Fruit fly (Drosophila melanogaster) whole organism, embryonic: ENCODE results near the gene cv-c.

Source experiments
- Ada2b ChIP-seq: fragments of 200-800 bp; sonication (Bioruptor generic); IDR thresholded peaks from 2 replicates; pipeline ENCODE4 v1.3.6; 2022; ENCODE audit warnings: missing biosample characterization, missing genetic modification characterization
- Bgb ChIP-seq: fragments of 200-800 bp; sonication (Bioruptor generic); IDR thresholded peaks from 2 replicates; pipeline ENCODE4 v1.3.6; 2022; ENCODE audit warnings: missing biosample characterization, missing genetic modification characterization; ENCODE audit not compliant: partially characterized antibody
- CG1024 ChIP-seq: fragments of 200-800 bp; sonication (Bioruptor generic); IDR thresholded peaks from 2 replicates; pipeline ENCODE4 v1.3.6; 2022; ENCODE audit warnings: missing biosample characterization, missing genetic modification characterization
- CG10274 ChIP-seq: fragments of 200-800 bp; sonication (Bioruptor generic); optimal IDR thresholded peaks from 3 replicates; lab custom pipeline; 2017; ENCODE audit warnings: missing biosample characterization, mild to moderate bottlenecking, missing genetic modification characterization
- CG11560 ChIP-seq: fragments of 200-800 bp; sonication (Bioruptor generic); IDR thresholded peaks from 3 replicates; pipeline ENCODE4 v1.3.6; 2022; ENCODE audit warnings: missing biosample characterization, missing genetic modification characterization
- CG13624 ChIP-seq: fragments of 200-800 bp; sonication (Bioruptor generic); optimal IDR thresholded peaks from 2 replicates; lab custom pipeline; 2016; ENCODE audit warnings: missing biosample characterization, missing genetic modification characterization
- CG13894 ChIP-seq: fragments of 200-800 bp; sonication (Bioruptor generic); optimal IDR thresholded peaks from 3 replicates; lab custom pipeline; 2018; ENCODE audit warnings: missing biosample characterization, mild to moderate bottlenecking, missing genetic modification characterization, moderate library complexity
- CG14860 ChIP-seq: fragments of 200-800 bp; sonication (Bioruptor generic); IDR thresholded peaks from 3 replicates; pipeline ENCODE4 v1.3.6; 2022; ENCODE audit warnings: missing biosample characterization, missing genetic modification characterization; ENCODE audit not compliant: partially characterized antibody
- CG17328 ChIP-seq: fragments of 200-800 bp; sonication (Bioruptor generic); IDR thresholded peaks from 2 replicates; pipeline ENCODE4 v1.3.6; 2022; ENCODE audit warnings: missing biosample characterization, missing genetic modification characterization
- CG32532 ChIP-seq: fragments of 200-800 bp; sonication (Bioruptor generic); IDR thresholded peaks from 2 replicates; pipeline ENCODE4 v1.3.6; 2022; ENCODE audit warnings: missing biosample characterization, missing genetic modification characterization
- CG4360 ChIP-seq: fragments of 200-800 bp; sonication (Bioruptor generic); IDR thresholded peaks from 2 replicates; pipeline ENCODE4 v1.3.6; 2022; ENCODE audit warnings: missing biosample characterization, missing genetic modification characterization
- CG4707 ChIP-seq: fragments of 200-800 bp; sonication (Bioruptor generic); optimal IDR thresholded peaks from 2 replicates; lab custom pipeline; 2018; ENCODE audit warnings: missing biosample characterization, mild to moderate bottlenecking, missing genetic modification characterization, moderate library complexity
- CG4730 ChIP-seq: fragments of 200-800 bp; sonication (Bioruptor generic); IDR thresholded peaks from 2 replicates; pipeline ENCODE4 v1.3.6; 2022; ENCODE audit warnings: missing biosample characterization, missing genetic modification characterization
- CG5953 ChIP-seq: fragments of 200-800 bp; sonication (Bioruptor generic); IDR thresholded peaks from 2 replicates; pipeline ENCODE4 v1.3.6; 2022; ENCODE audit warnings: missing biosample characterization, missing genetic modification characterization
- CG6765 ChIP-seq: fragments of 200-800 bp; sonication (Bioruptor generic); optimal IDR thresholded peaks from 3 replicates; lab custom pipeline; 2017; ENCODE audit warnings: missing biosample characterization, mild to moderate bottlenecking, missing genetic modification characterization
- CG6791 ChIP-seq: fragments of 200-800 bp; sonication (Bioruptor generic); IDR thresholded peaks from 3 replicates; pipeline ENCODE4 v1.3.6; 2022; ENCODE audit warnings: missing biosample characterization, missing genetic modification characterization; ENCODE audit not compliant: partially characterized antibody
- CG7271 ChIP-seq: fragments of 200-800 bp; sonication (Bioruptor generic); optimal IDR thresholded peaks from 2 replicates; lab custom pipeline; 2018; ENCODE audit warnings: missing biosample characterization, mild to moderate bottlenecking, missing genetic modification characterization, moderate library complexity
- Dll ChIP-seq: fragments of 200-800 bp; sonication (Bioruptor generic); IDR thresholded peaks from 4 replicates; pipeline ENCODE4 v1.3.6; 2022; ENCODE audit warnings: missing biosample characterization, missing genetic modification characterization; ENCODE audit not compliant: partially characterized antibody
- E2f2 ChIP-seq: fragments of 200-800 bp; sonication (Bioruptor generic); IDR thresholded peaks from 2 replicates; pipeline ENCODE4 v1.3.6; 2022; ENCODE audit warnings: missing biosample characterization, missing genetic modification characterization
- ERR ChIP-seq: fragments of 200-800 bp; sonication (Bioruptor generic); optimal IDR thresholded peaks from 2 replicates; lab custom pipeline; 2016; ENCODE audit warnings: missing biosample characterization, missing genetic modification characterization
- Ets97D ChIP-seq: fragments of 200-800 bp; sonication (Bioruptor generic); optimal IDR thresholded peaks from 3 replicates; lab custom pipeline; 2016; ENCODE audit warnings: missing biosample characterization, missing genetic modification characterization
- Hr39 ChIP-seq: fragments of >200 bp; optimal IDR thresholded peaks from 2 replicates; lab custom pipeline; 2017
- MBD-R2 ChIP-seq: fragments of 200-800 bp; sonication (Bioruptor generic); IDR thresholded peaks from 2 replicates; pipeline ENCODE4 v1.3.6; 2022; ENCODE audit warnings: missing biosample characterization, missing genetic modification characterization
- Mrtf ChIP-seq: fragments of 200-800 bp; sonication (Bioruptor generic); IDR thresholded peaks from 3 replicates; pipeline ENCODE4 v1.3.6; 2022; ENCODE audit warnings: missing biosample characterization, missing genetic modification characterization
- Nf-YB ChIP-seq: fragments of 200-800 bp; sonication (Bioruptor generic); optimal IDR thresholded peaks from 3 replicates; lab custom pipeline; 2019; ENCODE audit warnings: missing biosample characterization, mild to moderate bottlenecking, missing genetic modification characterization, moderate library complexity
- Oaz ChIP-seq: fragments of 200-800 bp; sonication (Bioruptor generic); IDR thresholded peaks from 2 replicates; pipeline ENCODE4 v1.3.6; 2022; ENCODE audit warnings: missing biosample characterization, missing genetic modification characterization
- Oli ChIP-seq: fragments of 200-800 bp; sonication (Bioruptor generic); optimal IDR thresholded peaks from 2 replicates; lab custom pipeline; 2018; ENCODE audit warnings: missing biosample characterization, mild to moderate bottlenecking, missing genetic modification characterization, moderate library complexity
- Pdp1 ChIP-seq, 2 experiments: fragments of 200-800 bp; sonication (Bioruptor generic); optimal IDR thresholded peaks; 3 replicates each; lab custom pipeline; 2016; ENCODE audit warnings: missing biosample characterization in 2 of 2, missing genetic modification characterization in 2 of 2, mild to moderate bottlenecking in 1 of 2, moderate library complexity in 1 of 2
- abd-A ChIP-seq: fragments of 200-800 bp; sonication (Bioruptor generic); optimal IDR thresholded peaks from 3 replicates; lab custom pipeline; 2019; ENCODE audit warnings: missing biosample characterization, mild to moderate bottlenecking, missing genetic modification characterization, moderate library complexity
- bowl ChIP-seq: fragments of 200-800 bp; sonication (Bioruptor generic); IDR thresholded peaks from 2 replicates; pipeline ENCODE4 v1.3.6; 2022; ENCODE audit warnings: missing biosample characterization, missing genetic modification characterization
- cas ChIP-seq: fragments of 200-800 bp; sonication (Bioruptor generic); IDR thresholded peaks from 2 replicates; pipeline ENCODE4 v1.3.6; 2022; ENCODE audit warnings: missing biosample characterization, missing genetic modification characterization
- cg ChIP-seq: fragments of 200-800 bp; sonication (Bioruptor generic); optimal IDR thresholded peaks from 3 replicates; lab custom pipeline; 2019; ENCODE audit warnings: missing biosample characterization, mild to moderate bottlenecking, missing genetic modification characterization, moderate library complexity
- crol ChIP-seq: fragments of 200-800 bp; sonication (Bioruptor generic); IDR thresholded peaks from 2 replicates; pipeline ENCODE4 v1.3.6; 2022; ENCODE audit warnings: missing biosample characterization, missing genetic modification characterization
- disco-r ChIP-seq: fragments of 200-800 bp; sonication (Bioruptor generic); optimal IDR thresholded peaks from 2 replicates; lab custom pipeline; 2016; ENCODE audit warnings: missing biosample characterization, missing genetic modification characterization
- eve ChIP-seq, 2 experiments: fragments of >200 bp; optimal IDR thresholded peaks; 2 replicates each; lab custom pipeline; 2017; ENCODE audit warnings: missing biosample characterization in 2 of 2, missing genetic modification characterization in 2 of 2
- her ChIP-seq: fragments of 200-800 bp; sonication (Bioruptor generic); optimal IDR thresholded peaks from 2 replicates; lab custom pipeline; 2016; ENCODE audit warnings: missing biosample characterization, missing genetic modification characterization
- knrl ChIP-seq: fragments of 200-800 bp; sonication (Bioruptor generic); IDR thresholded peaks from 3 replicates; pipeline ENCODE4 v1.3.6; 2022; ENCODE audit warnings: missing biosample characterization, missing genetic modification characterization; ENCODE audit not compliant: partially characterized antibody
- lilli ChIP-seq: fragments of 200-800 bp; sonication (Bioruptor generic); optimal IDR thresholded peaks from 3 replicates; lab custom pipeline; 2016; ENCODE audit warnings: missing biosample characterization, missing genetic modification characterization
- lmd ChIP-seq: fragments of 200-800 bp; sonication (Bioruptor generic); IDR thresholded peaks from 2 replicates; pipeline ENCODE4 v1.3.6; 2022; ENCODE audit warnings: missing biosample characterization, missing genetic modification characterization
- pb ChIP-seq: fragments of 200-800 bp; sonication (Bioruptor generic); optimal IDR thresholded peaks from 3 replicates; lab custom pipeline; 2016; ENCODE audit warnings: missing biosample characterization, missing genetic modification characterization
- prd ChIP-seq, 3 experiments: fragments of >200 bp in 2 of 3; fragments of 200-800 bp in 1 of 3; sonication (Bioruptor generic) in 1 of 3; optimal IDR thresholded peaks in 2 of 3; IDR thresholded peaks in 1 of 3; 2 replicates in 2 of 3; 3 replicates in 1 of 3; pipeline versions ENCODE4 v1.3.6 to Lab custom; 2017 to 2022; ENCODE audit warnings: missing biosample characterization in 1 of 3, missing genetic modification characterization in 1 of 3
- run ChIP-seq: fragments of 200-800 bp; sonication (Bioruptor generic); optimal IDR thresholded peaks from 3 replicates; lab custom pipeline; 2018; ENCODE audit warnings: missing biosample characterization, mild to moderate bottlenecking, missing genetic modification characterization
- salm ChIP-seq: fragments of 200-800 bp; sonication (Bioruptor generic); optimal IDR thresholded peaks from 2 replicates; lab custom pipeline; 2018; ENCODE audit warnings: missing biosample characterization, mild to moderate bottlenecking, missing genetic modification characterization
- scrt ChIP-seq: fragments of 200-800 bp; sonication (Bioruptor generic); optimal IDR thresholded peaks from 2 replicates; lab custom pipeline; 2018; ENCODE audit warnings: missing biosample characterization, mild to moderate bottlenecking, missing genetic modification characterization, moderate library complexity
- sd ChIP-seq: fragments of 200-800 bp; sonication (Bioruptor generic); optimal IDR thresholded peaks from 3 replicates; lab custom pipeline; 2018; ENCODE audit warnings: missing biosample characterization, mild to moderate bottlenecking, missing genetic modification characterization, moderate library complexity
- sens-2 ChIP-seq: fragments of 200-800 bp; sonication (Bioruptor generic); IDR thresholded peaks from 2 replicates; pipeline ENCODE4 v1.3.6; 2022; ENCODE audit warnings: missing biosample characterization, missing genetic modification characterization
- unpg ChIP-seq: fragments of 200-800 bp; sonication (Bioruptor generic); optimal IDR thresholded peaks from 3 replicates; lab custom pipeline; 2018; ENCODE audit warnings: missing biosample characterization, mild to moderate bottlenecking, missing genetic modification characterization, moderate library complexity
- wor ChIP-seq: fragments of 200-800 bp; sonication (Bioruptor generic); IDR thresholded peaks from 2 replicates; pipeline ENCODE4 v1.3.6; 2022; ENCODE audit warnings: missing biosample characterization, missing genetic modification characterization
- zfh2 ChIP-seq: fragments of 200-800 bp; sonication (Bioruptor generic); optimal IDR thresholded peaks from 2 replicates; lab custom pipeline; 2016; ENCODE audit warnings: missing biosample characterization, missing genetic modification characterization

The cv-c gene

DNA sequence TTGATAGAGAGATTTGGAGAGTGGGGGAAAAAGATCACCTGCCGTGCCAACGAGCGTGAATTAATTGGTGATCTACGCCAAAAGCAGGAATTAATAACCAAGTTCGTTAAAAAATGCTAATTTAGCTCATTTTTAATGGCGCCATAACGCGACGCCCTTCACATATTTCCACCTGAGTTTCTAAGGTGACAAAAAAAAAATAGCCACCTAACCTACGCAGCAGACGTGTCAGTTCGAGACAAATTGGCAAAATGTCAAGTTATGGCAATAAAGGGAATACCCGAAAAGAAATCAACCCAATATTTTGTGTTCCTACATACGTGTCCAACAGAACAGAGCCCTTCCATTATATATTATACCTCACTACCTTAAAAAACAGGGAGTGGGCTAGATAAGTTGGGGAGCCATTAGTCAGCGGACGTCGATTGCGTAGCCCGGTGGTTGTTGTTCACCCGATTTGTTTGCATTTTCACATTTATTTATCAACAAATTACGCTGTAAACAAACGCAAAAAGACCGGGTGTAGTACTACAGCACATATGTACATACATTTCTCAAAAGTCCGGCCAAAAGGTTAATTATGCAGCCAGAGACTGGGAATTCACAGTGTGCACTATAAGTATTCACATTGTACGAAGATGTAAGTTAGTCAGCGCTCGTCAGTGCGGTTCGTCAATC lies 4.3 kb downstream of the cv-c start (continued):
- TF ChIP-seq prd (optimal IDR thresholded peaks at IDR 0.05; lab: Kevin White, UChicago), result no peak
- TF ChIP-seq prd (GFP tag; IDR thresholded peaks at IDR 0.05; lab: Robert Waterston, UW), result no peak
- TF ChIP-seq Oaz, result no peak
- no peak for TF ChIP-seq run (tag; lab: Kevin White, UChicago)
- no peak for TF ChIP-seq ERR (GFP tag; lab: Kevin White, UChicago)
- TF ChIP-seq sens-2 (GFP tag; lab: Robert Waterston, UW), result no peak
- no peak for TF ChIP-seq Bgb (GFP tag; lab: Robert Waterston, UW)
- no peak for TF ChIP-seq cas (GFP tag; lab: Robert Waterston, UW)
- no peak for TF ChIP-seq CG6765 (GFP tag; lab: Kevin White, UChicago)
- TF ChIP-seq E2f2 (GFP tag; lab: Robert Waterston, UW), result no peak
- TF ChIP-seq CG7271 (tag; lab: Kevin White, UChicago), result no peak
- no peak for TF ChIP-seq CG17328 (GFP tag; lab: Robert Waterston, UW)
- TF ChIP-seq CG13894 (tag; lab: Kevin White, UChicago), result peak; percentile 34
- no peak for TF ChIP-seq unpg (GFP tag; lab: Kevin White, UChicago)
- TF ChIP-seq CG13624 (GFP tag; lab: Kevin White, UChicago), result peak; percentile 66
- TF ChIP-seq Nf-YB (GFP tag; lab: Kevin White, UChicago), result no peak
- TF ChIP-seq Hr39 (lab: Kevin White, UChicago), result no peak
- no peak for TF ChIP-seq CG4707 (GFP tag; lab: Kevin White, UChicago)
- TF ChIP-seq CG4360, result peak; percentile 39; the same call in 1 of the 2 replicates
- TF ChIP-seq eve (GFP tag; optimal IDR thresholded peaks at IDR 0.05; lab: Kevin White, UChicago), result peak in 1 of 2 experiments; percentile 55
- no peak for TF ChIP-seq Ets97D
- no peak for TF ChIP-seq Ada2b
- TF ChIP-seq CG1024 (GFP tag; lab: Robert Waterston, UW), result no peak
- peak in 1 of 2 experiments; percentile 25 for TF ChIP-seq Pdp1 (GFP tag; optimal IDR thresholded peaks at IDR 0.05; lab: Kevin White, UChicago)
- TF ChIP-seq knrl (GFP tag; lab: Robert Waterston, UW), result no peak
- no peak for TF ChIP-seq pb (GFP tag; lab: Kevin White, UChicago)
- no peak for TF ChIP-seq CG14860 (GFP tag; lab: Robert Waterston, UW)
- no peak for TF ChIP-seq crol (GFP tag; lab: Robert Waterston, UW)
- TF ChIP-seq CG11560, result no peak
- no peak for TF ChIP-seq MBD-R2
- TF ChIP-seq lilli, result no peak
- TF ChIP-seq CG6791 (GFP tag; lab: Robert Waterston, UW), result no peak
- no peak for TF ChIP-seq wor (GFP tag; lab: Robert Waterston, UW)
- TF ChIP-seq CG10274 (GFP tag; lab: Kevin White, UChicago), result no peak
- TF ChIP-seq CG32532, result no peak
- no peak for TF ChIP-seq CG5953
- no peak for TF ChIP-seq Oli (tag; lab: Kevin White, UChicago)
- TF ChIP-seq Mrtf (GFP tag; lab: Robert Waterston, UW), result no peak
- TF ChIP-seq sd, result peak; percentile 90
- TF ChIP-seq Dll, result no peak
- TF ChIP-seq bowl (GFP tag; lab: Robert Waterston, UW), result no peak
- no peak for TF ChIP-seq disco-r (GFP tag; lab: Kevin White, UChicago)
- TF ChIP-seq zfh2 (GFP tag; lab: Kevin White, UChicago), result no peak
- peak; percentile 14 for TF ChIP-seq salm (tag; lab: Kevin White, UChicago)
- no peak for TF ChIP-seq her
- no peak for TF ChIP-seq lmd (GFP tag; lab: Robert Waterston, UW)
- no peak for TF ChIP-seq scrt (GFP tag; lab: Kevin White, UChicago)
- peak; percentile 24 for TF ChIP-seq abd-A (tag; lab: Kevin White, UChicago)
- TF ChIP-seq cg, result no peak
- no peak for TF ChIP-seq CG4730 (GFP tag; lab: Robert Waterston, UW)
